Worm (Caenorhabditis elegans) whole organism, early embryonic: Measurements from ENCODE around the gene mtx-2.

Experiments used
- B0310.2 ChIP-seq: sonication (generic microtip); optimal IDR thresholded peaks from 2 replicates; lab custom pipeline; 2016; ENCODE audit warnings: mild to moderate bottlenecking, missing genetic modification characterization, missing compliant biosample characterization
- ama-1 ChIP-seq: fragments of 150-350 bp; optimal IDR thresholded peaks from 2 replicates; lab custom pipeline; 2014
- ceh-13 ChIP-seq: fragments of 200-800 bp; sonication (Bioruptor generic); optimal IDR thresholded peaks from 2 replicates; lab custom pipeline; 2018; ENCODE audit warnings: mild to moderate bottlenecking, missing genetic modification characterization, missing compliant biosample characterization

DNA sequence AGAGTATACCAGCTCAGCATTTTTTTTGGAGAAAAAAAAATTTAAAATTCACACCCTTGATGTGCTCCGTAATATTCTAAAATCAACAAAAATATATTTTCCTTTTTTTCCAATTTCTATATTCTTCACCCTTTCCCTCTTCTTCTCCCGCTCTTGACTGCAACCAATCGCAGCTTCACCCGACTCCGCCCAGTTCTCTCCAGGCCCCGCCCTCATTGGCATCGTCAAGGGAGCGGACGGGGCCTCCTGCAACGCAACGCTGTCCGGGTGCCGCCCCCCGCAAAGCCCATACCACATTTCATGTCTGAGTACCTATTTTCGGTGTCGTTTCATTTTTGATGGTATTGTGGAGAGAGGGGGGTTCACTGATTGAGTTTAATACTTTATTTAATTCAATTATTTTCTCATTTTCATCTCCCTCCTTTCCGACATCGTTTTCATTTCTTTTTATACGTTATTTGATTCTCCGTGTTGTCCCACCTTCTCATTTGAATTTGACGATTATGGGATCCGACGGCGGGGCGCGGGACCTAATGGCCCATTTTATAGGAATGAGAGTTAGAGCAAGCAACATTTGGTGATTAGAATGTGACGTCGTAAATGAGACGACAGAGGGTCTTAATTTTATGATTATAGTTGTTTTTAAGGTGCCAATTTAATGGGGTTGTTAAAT is 48.9 kb upstream of the mtx-2 start:
- TF ChIP-seq B0310.2 (tag; lab: Kevin White, UChicago) (no peak), ama-1 (lab: Kevin White, UChicago) (no peak), ceh-13 (GFP tag; lab: Kevin White, UChicago) (no peak)
